Fruit fly (Drosophila melanogaster): ENCODE results near the gene CG43342.

The CG43342 gene

DNA sequence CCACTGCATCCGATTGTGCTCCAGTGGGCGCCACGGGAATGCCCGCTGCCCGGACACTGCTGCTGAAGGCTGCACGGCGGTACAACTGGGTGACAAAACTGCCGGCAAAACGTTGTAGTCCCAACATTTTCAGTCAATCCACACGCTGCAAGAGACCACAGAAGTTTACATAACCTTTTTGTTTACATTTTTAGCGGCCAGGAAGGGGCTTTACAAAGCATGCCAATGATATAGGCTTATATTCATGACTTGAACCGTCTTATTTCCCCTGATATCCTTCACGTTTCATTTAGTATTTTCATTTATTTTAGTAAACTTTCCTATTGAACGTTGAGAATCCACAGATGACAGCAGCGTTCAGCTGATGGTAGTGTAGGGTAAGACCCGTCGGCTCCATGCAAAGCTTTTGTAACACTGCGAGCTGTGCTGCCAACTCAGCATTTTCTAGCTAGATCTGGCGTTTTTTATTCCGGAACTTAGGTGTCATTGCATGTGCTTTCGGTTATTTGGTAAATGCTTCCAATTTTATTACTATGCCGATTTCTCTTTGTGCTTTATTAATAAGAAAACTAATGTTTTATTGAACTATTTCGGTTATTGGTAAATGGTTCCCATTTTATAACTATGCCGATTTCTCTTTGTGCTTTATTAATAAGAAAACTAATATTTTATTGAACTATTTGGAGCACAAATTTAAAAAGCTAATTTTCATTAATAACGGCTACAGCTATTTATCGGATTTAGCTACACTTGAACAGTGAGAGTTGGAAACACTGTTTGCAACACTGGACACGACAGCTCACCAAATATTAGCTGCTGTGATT, 29.6 kb downstream of the CG43342 start, which contains the start of the genes CG13850 and lqfR (continued):
- TF ChIP-seq CG8765 (GFP tag; IDR thresholded peaks at IDR 0.05) = no peak
- TF ChIP-seq CG11723 (GFP tag; optimal IDR thresholded peaks at IDR 0.05) = peak; percentile 58
- peak; percentile 58 for TF ChIP-seq fd96Cb (tag; optimal IDR thresholded peaks at IDR 0.05)
- TF ChIP-seq row (GFP tag; IDR thresholded peaks at IDR 0.05) = peak; percentile 90
- TF ChIP-seq CG4707 (GFP tag; optimal IDR thresholded peaks at IDR 0.05) = no peak
- TF ChIP-seq CG11247 (GFP tag; IDR thresholded peaks at IDR 0.05) = peak; percentile 52; the same call in 1 of the 2 replicates
- TF ChIP-seq gsb (GFP tag; IDR thresholded peaks at IDR 0.05) = no peak
- peak; percentile 75 for TF ChIP-seq tx (GFP tag; optimal IDR thresholded peaks at IDR 0.05)
- no peak for TF ChIP-seq CG11696 (GFP tag; IDR thresholded peaks at IDR 0.05)
- TF ChIP-seq CG4820 (GFP tag; optimal IDR thresholded peaks at IDR 0.05) = peak; percentile 83
- no peak for TF ChIP-seq btn (GFP tag; optimal IDR thresholded peaks at IDR 0.05)
- TF ChIP-seq en (GFP tag; optimal IDR thresholded peaks at IDR 0.05) = peak; percentile 54
- TF ChIP-seq CG30431 (GFP tag; optimal IDR thresholded peaks at IDR 0.05) = peak; percentile 60
- TF ChIP-seq HLH3B (GFP tag; IDR thresholded peaks at IDR 0.05) = peak; percentile 57; the same call in 1 of the 2 replicates
- TF ChIP-seq CG34224 (GFP tag; IDR thresholded peaks at IDR 0.05; ENCODE audit: partially characterized antibody) = no peak; the same call in 2 of the 3 replicates
- TF ChIP-seq CG11398 (GFP tag; optimal IDR thresholded peaks at IDR 0.05) = peak; percentile 48
- TF ChIP-seq CG9797 (GFP tag; optimal IDR thresholded peaks at IDR 0.05) = peak; percentile 22
- TF ChIP-seq Ada2b (GFP tag; IDR thresholded peaks at IDR 0.05) = no peak; the same call in 1 of the 2 replicates
- peak; percentile 59 for TF ChIP-seq kay (GFP tag; optimal IDR thresholded peaks at IDR 0.05)
- TF ChIP-seq CG9437 (GFP tag; optimal IDR thresholded peaks at IDR 0.05) = peak; percentile 72
- no peak for TF ChIP-seq Dll (GFP tag; IDR thresholded peaks at IDR 0.05; ENCODE audit: partially characterized antibody)
- TF ChIP-seq ato (GFP tag; IDR thresholded peaks at IDR 0.05; ENCODE audit: partially characterized antibody) = no peak
- TF ChIP-seq CG7987 (GFP tag; optimal IDR thresholded peaks at IDR 0.05) = peak; percentile 6
- peak; percentile 37 for TF ChIP-seq Atf3 (GFP tag; optimal IDR thresholded peaks at IDR 0.05)
- TF ChIP-seq stc (GFP tag; IDR thresholded peaks at IDR 0.05) = no peak; the same call in 1 of the 2 replicates
- peak; percentile 77 for TF ChIP-seq CG9727 (GFP tag; optimal IDR thresholded peaks at IDR 0.05)
- TF ChIP-seq gcm (GFP tag; optimal IDR thresholded peaks at IDR 0.05) = no peak
- TF ChIP-seq Fer3 (tag; optimal IDR thresholded peaks at IDR 0.05) = peak; percentile 64
- TF ChIP-seq CG17359 (tag; optimal IDR thresholded peaks at IDR 0.05) = peak; percentile 54
- TF ChIP-seq Abd-B (GFP tag; optimal IDR thresholded peaks at IDR 0.05) = peak; percentile 79
- TF ChIP-seq Nf-YC (tag; optimal IDR thresholded peaks at IDR 0.05) = no peak
- TF ChIP-seq schlank (tag; optimal IDR thresholded peaks at IDR 0.05) = peak; percentile 35
- peak; percentile 79 for TF ChIP-seq tin (GFP tag; optimal IDR thresholded peaks at IDR 0.05)
- no peak for TF ChIP-seq run (tag; optimal IDR thresholded peaks at IDR 0.05)
- TF ChIP-seq CG1792 (GFP tag; optimal IDR thresholded peaks at IDR 0.05) = peak; percentile 29
- TF ChIP-seq tna (GFP tag; IDR thresholded peaks at IDR 0.05; ENCODE audit: partially characterized antibody) = no peak
- peak; percentile 84 for TF ChIP-seq Hr3 (GFP tag; optimal IDR thresholded peaks at IDR 0.05)
- TF ChIP-seq CG17568 (GFP tag; optimal IDR thresholded peaks at IDR 0.05) = no peak
- peak; percentile 46; the same call in 1 of the 2 replicates for TF ChIP-seq CG7372 (GFP tag; IDR thresholded peaks at IDR 0.05)
- peak; percentile 47 for TF ChIP-seq slou (GFP tag; optimal IDR thresholded peaks at IDR 0.05)
- no peak for TF ChIP-seq mld (GFP tag; IDR thresholded peaks at IDR 0.05; ENCODE audit: partially characterized antibody)
- peak; percentile 47 for TF ChIP-seq B-H2 (GFP tag; optimal IDR thresholded peaks at IDR 0.05)
- no peak for TF ChIP-seq CG15073 (GFP tag; optimal IDR thresholded peaks at IDR 0.05)
- TF ChIP-seq CG11504 (tag; optimal IDR thresholded peaks at IDR 0.05) = no peak
- TF ChIP-seq otp (GFP tag; IDR thresholded peaks at IDR 0.05) = no peak
- peak; percentile 28 for TF ChIP-seq ab (GFP tag; optimal IDR thresholded peaks at IDR 0.05)
- TF ChIP-seq HmgZ (tag; optimal IDR thresholded peaks at IDR 0.05) = peak; percentile 67
- TF ChIP-seq CG15696 (tag; optimal IDR thresholded peaks at IDR 0.05) = peak; percentile 51
- peak; percentile 54 for TF ChIP-seq CG17829 (tag; optimal IDR thresholded peaks at IDR 0.05)
